Worm (Caenorhabditis elegans) whole organism, L1 larva: Measurements from ENCODE around the gene bath-42.

Experiments
- C04F5.9 ChIP-seq: sonication (generic microtip); optimal IDR thresholded peaks from 2 replicates; lab custom pipeline; 2016; ENCODE audit warnings: missing genetic modification characterization, missing compliant biosample characterization
- Y116A8C.19 ChIP-seq: sonication (generic microtip); optimal IDR thresholded peaks from 2 replicates; lab custom pipeline; 2016; ENCODE audit warnings: missing compliant biosample characterization, missing genetic modification characterization, borderline replicate concordance
- blmp-1 ChIP-seq: fragments of 150-350 bp; optimal IDR thresholded peaks from 2 replicates; lab custom pipeline; 2014; ENCODE audit warnings: missing biosample characterization, missing genetic modification characterization
- ceh-63 ChIP-seq: fragments of 200-800 bp; sonication (Bioruptor generic); optimal IDR thresholded peaks from 2 replicates; lab custom pipeline; 2018; ENCODE audit warnings: mild to moderate bottlenecking, missing genetic modification characterization, missing compliant biosample characterization
- ceh-8 ChIP-seq: fragments of 200-800 bp; sonication (Bioruptor generic); optimal IDR thresholded peaks from 2 replicates; lab custom pipeline; 2018; ENCODE audit warnings: mild to moderate bottlenecking, missing genetic modification characterization, moderate library complexity, missing compliant biosample characterization
- ceh-82 ChIP-seq, 3 experiments: fragments of 150-350 bp in 1 of 3; sonication (generic microtip) in 2 of 3; optimal IDR thresholded peaks; 2 replicates each; lab custom pipeline; 2014 to 2017; ENCODE audit warnings: missing biosample characterization in 3 of 3, missing genetic modification characterization in 3 of 3
- ceh-88 ChIP-seq: fragments of 200-800 bp; sonication (Bioruptor generic); IDR thresholded peaks from 2 replicates; pipeline ENCODE4 v1.3.6; 2022; ENCODE audit warnings: missing genetic modification characterization, missing compliant biosample characterization
- ces-1 ChIP-seq: fragments of 150-350 bp; optimal IDR thresholded peaks from 2 replicates; lab custom pipeline; 2014; ENCODE audit warnings: missing biosample characterization, missing genetic modification reagents, missing genetic modification characterization
- dpl-1 ChIP-seq, 3 experiments: fragments of 150-350 bp in 2 of 3; sonication (generic microtip) in 1 of 3; optimal IDR thresholded peaks; 2 replicates each; lab custom pipeline; 2014 to 2017; ENCODE audit warnings: missing biosample characterization in 3 of 3, missing genetic modification characterization in 3 of 3, missing genetic modification reagents in 3 of 3
- dsc-1 ChIP-seq: sonication (generic microtip); optimal IDR thresholded peaks from 2 replicates; lab custom pipeline; 2016; ENCODE audit warnings: mild to moderate bottlenecking, missing genetic modification characterization, missing compliant biosample characterization
- efl-1 ChIP-seq, 4 experiments: fragments of 150-350 bp; optimal IDR thresholded peaks in 3 of 4; peaks in 1 of 4; 1 replicate in 1 of 4; 2 replicates in 3 of 4; lab custom pipeline; 2014; ENCODE audit warnings: missing biosample characterization in 2 of 4, missing genetic modification characterization in 2 of 4, missing genetic modification reagents in 2 of 4
- efl-3 ChIP-seq: fragments of 200-800 bp; sonication (Bioruptor generic); optimal IDR thresholded peaks from 2 replicates; lab custom pipeline; 2018; ENCODE audit warnings: mild to moderate bottlenecking, missing genetic modification characterization, missing compliant biosample characterization
- egl-13 ChIP-seq: sonication (generic microtip); optimal IDR thresholded peaks from 2 replicates; lab custom pipeline; 2016; ENCODE audit warnings: missing genotype, missing genetic modification reagents, missing genetic modification characterization, missing compliant biosample characterization
- elt-2 ChIP-seq: sonication (generic microtip); optimal IDR thresholded peaks from 2 replicates; lab custom pipeline; 2016; ENCODE audit warnings: missing genetic modification characterization, mild to moderate bottlenecking, inconsistent platforms, missing compliant biosample characterization, missing genetic modification reagents
- fkh-4 ChIP-seq: sonication (generic microtip); optimal IDR thresholded peaks from 2 replicates; lab custom pipeline; 2016; ENCODE audit warnings: missing compliant biosample characterization, missing genetic modification characterization, borderline replicate concordance
- fkh-8 ChIP-seq: sonication (generic microtip); optimal IDR thresholded peaks from 2 replicates; lab custom pipeline; 2016; ENCODE audit warnings: mild to moderate bottlenecking, missing genetic modification characterization, missing compliant biosample characterization
- fos-1 ChIP-seq: fragments of 150-350 bp; optimal IDR thresholded peaks from 2 replicates; lab custom pipeline; 2014; ENCODE audit warnings: missing biosample characterization, missing genetic modification characterization
- hlh-17 ChIP-seq: fragments of 200-800 bp; sonication (Bioruptor generic); optimal IDR thresholded peaks from 2 replicates; lab custom pipeline; 2018; ENCODE audit warnings: missing genetic modification characterization, mild to moderate bottlenecking, missing compliant biosample characterization, moderate library complexity, borderline replicate concordance
- hpl-2 ChIP-seq: fragments of 150-350 bp; optimal IDR thresholded peaks from 2 replicates; lab custom pipeline; 2014; ENCODE audit warnings: missing biosample characterization, missing genetic modification reagents, missing genetic modification characterization
- irx-1 ChIP-seq: sonication (generic microtip); optimal IDR thresholded peaks from 2 replicates; lab custom pipeline; 2016; ENCODE audit warnings: missing genetic modification characterization, missing compliant biosample characterization
- jun-1 ChIP-seq: fragments of 150-350 bp; optimal IDR thresholded peaks from 2 replicates; lab custom pipeline; 2014; ENCODE audit warnings: missing biosample characterization, missing genetic modification reagents, missing genetic modification characterization
- lin-13 ChIP-seq: fragments of 150-350 bp; optimal IDR thresholded peaks from 2 replicates; lab custom pipeline; 2014; ENCODE audit warnings: missing biosample characterization, missing genetic modification reagents, missing genetic modification characterization
- lin-15B ChIP-seq: fragments of 150-350 bp; sonication (generic microtip); optimal IDR thresholded peaks from 3 replicates; lab custom pipeline; 2014; ENCODE audit warnings: missing biosample characterization, missing genetic modification characterization
- lin-35 ChIP-seq, 2 experiments: fragments of 150-350 bp; optimal IDR thresholded peaks; 2 replicates each; lab custom pipeline; 2014; ENCODE audit warnings: missing biosample characterization in 2 of 2, missing genetic modification characterization in 2 of 2, missing genetic modification reagents in 2 of 2
- lin-39 ChIP-seq: fragments of 150-350 bp; optimal IDR thresholded peaks from 2 replicates; lab custom pipeline; 2014; ENCODE audit warnings: missing biosample characterization, missing genetic modification reagents, missing genetic modification characterization
- lir-3 ChIP-seq: sonication (generic microtip); optimal IDR thresholded peaks from 2 replicates; lab custom pipeline; 2016; ENCODE audit warnings: mild to moderate bottlenecking, missing genetic modification characterization, moderate library complexity, missing compliant biosample characterization; ENCODE audit not compliant: poor library complexity
- mdl-1 ChIP-seq, 2 experiments: fragments of 150-350 bp; optimal IDR thresholded peaks; 2 replicates each; lab custom pipeline; 2014 to 2017; ENCODE audit warnings: missing biosample characterization in 2 of 2, missing genetic modification characterization in 2 of 2, inconsistent platforms in 1 of 2
- mef-2 ChIP-seq: fragments of 150-350 bp; optimal IDR thresholded peaks from 2 replicates; lab custom pipeline; 2014; ENCODE audit warnings: missing biosample characterization, missing genetic modification characterization
- nhr-11 ChIP-seq: fragments of 150-350 bp; optimal IDR thresholded peaks from 2 replicates; lab custom pipeline; 2014; ENCODE audit warnings: missing biosample characterization, missing genetic modification characterization
- nhr-19 ChIP-seq: fragments of 200-800 bp; sonication (Bioruptor generic); conservative IDR thresholded peaks from 2 replicates; pipeline ENCODE4 v1.3.6; 2022; ENCODE audit warnings: missing genetic modification characterization, missing compliant biosample characterization
- nhr-20 ChIP-seq: sonication (generic microtip); optimal IDR thresholded peaks from 2 replicates; lab custom pipeline; 2016; ENCODE audit warnings: mild to moderate bottlenecking, missing genetic modification characterization, missing compliant biosample characterization
- nhr-237 ChIP-seq: fragments of 150-350 bp; optimal IDR thresholded peaks from 2 replicates; lab custom pipeline; 2014; ENCODE audit warnings: missing biosample characterization, missing genetic modification characterization
- nhr-47 ChIP-seq: sonication (generic microtip); optimal IDR thresholded peaks from 2 replicates; lab custom pipeline; 2016; ENCODE audit warnings: mild to moderate bottlenecking, missing genetic modification characterization, moderate library complexity, missing compliant biosample characterization
- nhr-71 ChIP-seq: sonication (generic microtip); optimal IDR thresholded peaks from 2 replicates; lab custom pipeline; 2016; ENCODE audit warnings: mild to moderate bottlenecking, missing genetic modification characterization, moderate library complexity, missing compliant biosample characterization
- nhr-77 ChIP-seq: fragments of 150-350 bp; optimal IDR thresholded peaks from 2 replicates; lab custom pipeline; 2014; ENCODE audit warnings: missing biosample characterization, missing genetic modification characterization
- nhr-84 ChIP-seq: sonication (generic microtip); optimal IDR thresholded peaks from 2 replicates; lab custom pipeline; 2017; ENCODE audit warnings: missing biosample characterization, missing genetic modification characterization
- nhr-85 ChIP-seq: sonication (generic microtip); peaks from one replicate; lab custom pipeline; 2016; ENCODE audit warnings: missing genetic modification characterization, inconsistent platforms, missing compliant biosample characterization
- nhr-90 ChIP-seq: sonication (generic microtip); optimal IDR thresholded peaks from 2 replicates; lab custom pipeline; 2016; ENCODE audit warnings: mild to moderate bottlenecking, missing genetic modification characterization, missing compliant biosample characterization; ENCODE audit not compliant: poor library complexity
- pax-3 ChIP-seq: fragments of 200-800 bp; sonication (Bioruptor generic); optimal IDR thresholded peaks from 2 replicates; lab custom pipeline; 2018; ENCODE audit warnings: mild to moderate bottlenecking, missing genetic modification characterization, moderate library complexity, missing compliant biosample characterization
- rnt-1 ChIP-seq: sonication (generic microtip); optimal IDR thresholded peaks from 2 replicates; lab custom pipeline; 2016; ENCODE audit warnings: mild to moderate bottlenecking, missing genetic modification characterization, moderate library complexity, missing compliant biosample characterization
- skn-1 ChIP-seq: fragments of 150-350 bp; optimal IDR thresholded peaks from 2 replicates; lab custom pipeline; 2014; ENCODE audit warnings: missing biosample characterization, missing genetic modification characterization
- snpc-4 ChIP-seq: fragments of 150-350 bp; optimal IDR thresholded peaks from 2 replicates; lab custom pipeline; 2014; ENCODE audit warnings: missing biosample characterization, missing genetic modification characterization
- snu-23 ChIP-seq: sonication (generic microtip); optimal IDR thresholded peaks from 2 replicates; lab custom pipeline; 2016; ENCODE audit warnings: missing genetic modification characterization, missing compliant biosample characterization
- sox-4 ChIP-seq: sonication (generic microtip); optimal IDR thresholded peaks from 2 replicates; lab custom pipeline; 2016; ENCODE audit warnings: missing genetic modification characterization, missing compliant biosample characterization
- swsn-7 ChIP-seq: sonication (generic microtip); optimal IDR thresholded peaks from 2 replicates; lab custom pipeline; 2016; ENCODE audit warnings: missing genetic modification characterization, missing compliant biosample characterization
- tbx-2 ChIP-seq: sonication (generic microtip); optimal IDR thresholded peaks from 2 replicates; lab custom pipeline; 2016; ENCODE audit warnings: missing genetic modification characterization, missing compliant biosample characterization
- unc-86 ChIP-seq: sonication (generic microtip); optimal IDR thresholded peaks from 2 replicates; lab custom pipeline; 2016; ENCODE audit warnings: missing genetic modification characterization, missing compliant biosample characterization
- unc-98 ChIP-seq: fragments of 200-800 bp; sonication (Bioruptor generic); IDR thresholded peaks from 2 replicates; pipeline ENCODE4 v1.3.6; 2022; ENCODE audit warnings: missing genetic modification characterization, missing compliant biosample characterization
- xbp-1 ChIP-seq: sonication (generic microtip); optimal IDR thresholded peaks from 2 replicates; lab custom pipeline; 2016; ENCODE audit warnings: missing genetic modification characterization, missing compliant biosample characterization
- ztf-11 ChIP-seq, 2 experiments: sonication (generic microtip); optimal IDR thresholded peaks; 2 replicates each; lab custom pipeline; 2016 to 2017; ENCODE audit warnings: missing genetic modification characterization in 2 of 2, missing biosample characterization in 1 of 2, missing compliant biosample characterization in 1 of 2

The bath-42 gene

DNA sequence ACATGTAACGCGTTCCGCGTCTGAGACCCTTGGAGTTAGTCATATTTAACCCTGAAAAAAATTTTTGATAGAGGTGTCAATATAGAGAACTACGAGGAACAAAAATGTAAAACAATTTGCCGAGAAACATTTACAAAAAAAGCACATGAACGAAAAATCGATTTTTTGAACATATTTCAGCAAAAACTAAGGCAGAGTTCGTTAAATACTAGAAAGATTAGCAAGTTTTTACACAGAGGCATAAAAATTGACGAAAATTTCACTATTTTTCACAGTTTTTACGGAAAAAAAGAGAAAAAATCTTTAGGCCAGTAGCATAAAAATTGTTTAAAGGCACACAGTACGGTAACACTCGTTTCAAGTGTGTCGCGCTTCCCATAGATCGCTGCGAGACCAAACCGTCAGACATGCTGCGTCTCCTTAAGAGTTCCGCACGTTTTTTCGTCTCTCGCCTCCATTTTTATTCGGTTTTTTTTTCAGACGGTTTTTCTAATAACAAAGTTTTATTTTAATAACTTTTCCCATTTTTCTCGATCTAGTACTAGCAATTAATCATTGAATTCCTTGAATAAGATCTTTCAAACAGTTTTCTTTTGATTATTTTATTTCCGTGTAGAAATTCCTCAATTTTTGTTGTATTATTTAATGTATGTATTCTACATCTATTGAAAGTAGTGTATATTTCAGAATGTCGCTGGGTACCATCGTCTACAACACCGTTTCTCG, 32.8 kb downstream of the bath-42 start, which contains the start of the genes rpl-21 and C14B9.10:
Gene rpl-21 (minus strand): TSS at position 51 of the 726 bp plus-strand sequence.
Gene C14B9.10 (plus strand): TSS at position 676 of the 726 bp plus-strand sequence.
- TF ChIP-seq blmp-1 (tag; lab: Kevin White, UChicago) (peak; percentile 72), elt-2 (tag; lab: Kevin White, UChicago) (peak; percentile 5), unc-98 (GFP tag; lab: Robert Waterston, UW) (no peak), nhr-90 (tag; lab: Kevin White, UChicago) (peak; percentile 82), rnt-1 (peak; percentile 86), pax-3 (tag; lab: Kevin White, UChicago) (peak; percentile 37), lin-39 (tag; lab: Kevin White, UChicago) (peak; percentile 69), nhr-77 (tag; lab: Kevin White, UChicago) (peak; percentile 73), hlh-17 (no peak), sox-4 (tag; lab: Kevin White, UChicago) (peak; percentile 33), dsc-1 (tag; lab: Kevin White, UChicago) (peak; percentile 73), egl-13 (tag; lab: Kevin White, UChicago) (peak; percentile 27), tbx-2 (tag; lab: Kevin White, UChicago) (peak; percentile 83), nhr-85 (peak; percentile 95), mdl-1 (tag; optimal IDR thresholded peaks at IDR 0.05; lab: Kevin White, UChicago) (peak in 1 of 2 experiments; percentile 77), efl-1 (optimal IDR thresholded peaks at IDR 0.05; lab: Kevin White, UChicago) (peak; percentile 87 to 91), efl-1 (GFP tag; optimal IDR thresholded peaks at IDR 0.05 in 1 of 2; lab: Kevin White, UChicago) (peak; percentile 77 to 97), ztf-11 (tag; optimal IDR thresholded peaks at IDR 0.05; lab: Kevin White, UChicago) (peak in 1 of 2 experiments; percentile 13), lir-3 (tag; lab: Kevin White, UChicago) (peak; percentile 48), nhr-84 (no peak), irx-1 (tag; lab: Kevin White, UChicago) (peak; percentile 56), lin-35 (GFP tag; optimal IDR thresholded peaks at IDR 0.05; lab: Kevin White, UChicago) (peak; percentile 84 to 89), lin-15B (tag; lab: Kevin White, UChicago) (peak; percentile 78), nhr-19 (peak; percentile 85), nhr-11 (tag; lab: Kevin White, UChicago) (peak; percentile 75), mef-2 (tag; lab: Kevin White, UChicago) (no peak), jun-1 (tag; lab: Kevin White, UChicago) (peak; percentile 74), ceh-8 (GFP tag; lab: Kevin White, UChicago) (no peak), xbp-1 (tag; lab: Kevin White, UChicago) (peak; percentile 81), lin-13 (GFP tag; lab: Kevin White, UChicago) (peak; percentile 73), unc-86 (peak; percentile 74), ceh-88 (peak; percentile 47; the same call in 1 of the 2 replicates), nhr-71 (peak; percentile 92), nhr-20 (tag; lab: Kevin White, UChicago) (peak; percentile 85), fkh-8 (tag; lab: Kevin White, UChicago) (peak; percentile 68), efl-3 (no peak), nhr-47 (tag; lab: Kevin White, UChicago) (peak; percentile 86), nhr-237 (peak; percentile 57), ces-1 (GFP tag; lab: Kevin White, UChicago) (no peak), skn-1 (tag; lab: Kevin White, UChicago) (peak; percentile 85), dpl-1 (GFP tag; optimal IDR thresholded peaks at IDR 0.05; lab: Kevin White, UChicago) (peak; percentile 75 to 80 (median 78)), snpc-4 (peak; percentile 35), fos-1 (tag; lab: Kevin White, UChicago) (peak; percentile 76), fkh-4 (tag; lab: Kevin White, UChicago) (no peak), ceh-82 (tag; optimal IDR thresholded peaks at IDR 0.05; lab: Kevin White, UChicago) (peak; percentile 73 to 88 (median 77)), ceh-63 (GFP tag; lab: Kevin White, UChicago) (no peak), hpl-2 (GFP tag; lab: Kevin White, UChicago) (peak; percentile 9), Y116A8C.19 (tag; lab: Kevin White, UChicago) (no peak), snu-23 (GFP tag; lab: Kevin White, UChicago) (peak; percentile 93), C04F5.9 (peak; percentile 50), swsn-7 (tag; lab: Kevin White, UChicago) (peak; percentile 85)
